Worm (Caenorhabditis elegans): ENCODE data around the gene Y73B6BL.22.

Y73B6BL.22 gene

ce11 chrIV:6416553-6416952, at the start of gene Y73B6BL.22:
Gene Y73B6BL.22, minus strand, starts transcription at chrIV:6416653.
- TF ChIP-seq dmd-4 (tag; optimal IDR thresholded peaks at IDR 0.05) (no peak), Y55F3AM.14 (GFP tag; optimal IDR thresholded peaks at IDR 0.05) (no peak), unc-55 (GFP tag; optimal IDR thresholded peaks at IDR 0.05) (no peak), elt-3 (tag; optimal IDR thresholded peaks at IDR 0.05) (no peak), nhr-129 (tag; optimal IDR thresholded peaks at IDR 0.05) (no peak)

ce11 chrIV:6464005-6464404, 47.6 kb upstream of the Y73B6BL.22 start, which contains the start of gene acr-25:
Gene acr-25, plus strand, starts transcription at chrIV:6464305.
- TF ChIP-seq ZK546.5 (tag; optimal IDR thresholded peaks at IDR 0.05), result no peak
- TF ChIP-seq ceh-16 (tag; optimal IDR thresholded peaks at IDR 0.05), result no peak
- no peak for TF ChIP-seq lin-11 (tag; optimal IDR thresholded peaks at IDR 0.05)
- no peak for TF ChIP-seq sma-3 (GFP tag; optimal IDR thresholded peaks at IDR 0.05)
- TF ChIP-seq ztf-11 (tag; optimal IDR thresholded peaks at IDR 0.05), result no peak
- no peak for TF ChIP-seq Y55F3AM.14 (GFP tag; optimal IDR thresholded peaks at IDR 0.05)

- TF ChIP-seq Y55F3AM.14 (GFP tag; optimal IDR thresholded peaks at IDR 0.05), result no peak
- TF ChIP-seq lin-11 (tag; optimal IDR thresholded peaks at IDR 0.05), result no peak
- no peak for TF ChIP-seq unc-62 (GFP tag; optimal IDR thresholded peaks at IDR 0.05)
- no peak for TF ChIP-seq mdl-1 (tag; optimal IDR thresholded peaks at IDR 0.05)
- TF ChIP-seq mbf-1 (tag; optimal IDR thresholded peaks at IDR 0.05), result no peak
- TF ChIP-seq F13H6.1 (tag; optimal IDR thresholded peaks at IDR 0.05), result no peak
- TF ChIP-seq nhr-237 (tag; optimal IDR thresholded peaks at IDR 0.05), result no peak
- TF ChIP-seq egl-27 (tag; optimal IDR thresholded peaks at IDR 0.05), result no peak
- no peak for TF ChIP-seq peb-1 (tag; optimal IDR thresholded peaks at IDR 0.05)
- no peak for TF ChIP-seq nhr-11 (tag; optimal IDR thresholded peaks at IDR 0.05)
- TF ChIP-seq ztf-1 (GFP tag; conservative IDR thresholded peaks at IDR 0.05), result no peak
- TF ChIP-seq ceh-82 (tag; optimal IDR thresholded peaks at IDR 0.05), result no peak
- TF ChIP-seq gmeb-1 (tag; optimal IDR thresholded peaks at IDR 0.05), result no peak
- TF ChIP-seq ztf-4 (tag; optimal IDR thresholded peaks at IDR 0.05), result no peak
- TF ChIP-seq snpc-4 (tag; optimal IDR thresholded peaks at IDR 0.05), result no peak
- no peak for TF ChIP-seq elt-1 (tag; optimal IDR thresholded peaks at IDR 0.05)
- no peak for TF ChIP-seq nhr-25 (tag; optimal IDR thresholded peaks at IDR 0.05)
- no peak for TF ChIP-seq alr-1 (tag; optimal IDR thresholded peaks at IDR 0.05)
- TF ChIP-seq nhr-6 (tag; optimal IDR thresholded peaks at IDR 0.05), result no peak
These were observed 44.1 kb upstream of the Y73B6BL.22 start for ce11 chrIV:6460596-6460995.

ce11 chrIV:6457472-6457871, 41.0 kb upstream of the Y73B6BL.22 start, which contains the start of gene lgc-10:
Gene lgc-10, minus strand, starts transcription at chrIV:6457572.
- TF ChIP-seq nhr-6 (tag; optimal IDR thresholded peaks at IDR 0.05) (no peak), aly-2 (tag; optimal IDR thresholded peaks at IDR 0.05) (no peak), nhr-129 (tag; optimal IDR thresholded peaks at IDR 0.05) (no peak), nhr-21 (tag; optimal IDR thresholded peaks at IDR 0.05) (no peak), Y55F3AM.14 (GFP tag; optimal IDR thresholded peaks at IDR 0.05) (no peak), unc-55 (GFP tag; optimal IDR thresholded peaks at IDR 0.05) (no peak), C34F6.9 (tag; optimal IDR thresholded peaks at IDR 0.05) (no peak), nhr-12 (tag; optimal IDR thresholded peaks at IDR 0.05) (no peak), mbf-1 (tag; optimal IDR thresholded peaks at IDR 0.05) (no peak), lin-13 (GFP tag; optimal IDR thresholded peaks at IDR 0.05) (no peak)

- TF ChIP-seq mdl-1 (tag; optimal IDR thresholded peaks at IDR 0.05) (no peak), zag-1 (tag; optimal IDR thresholded peaks at IDR 0.05) (no peak), peb-1 (tag; optimal IDR thresholded peaks at IDR 0.05) (no peak), ztf-11 (tag; optimal IDR thresholded peaks at IDR 0.05) (no peak), ceh-16 (tag; optimal IDR thresholded peaks at IDR 0.05) (no peak), ceh-82 (tag; optimal IDR thresholded peaks at IDR 0.05) (no peak), Y55F3AM.14 (GFP tag; optimal IDR thresholded peaks at IDR 0.05) (no peak), gmeb-1 (tag; optimal IDR thresholded peaks at IDR 0.05) (no peak), alr-1 (tag; optimal IDR thresholded peaks at IDR 0.05) (no peak), egl-27 (tag; optimal IDR thresholded peaks at IDR 0.05) (no peak), nhr-129 (tag; optimal IDR thresholded peaks at IDR 0.05) (no peak), elt-1 (tag; optimal IDR thresholded peaks at IDR 0.05) (no peak), mbf-1 (tag; optimal IDR thresholded peaks at IDR 0.05) (no peak), blmp-1 (tag; optimal IDR thresholded peaks at IDR 0.05; ENCODE audit: insufficient read depth) (no peak), nhr-77 (tag; optimal IDR thresholded peaks at IDR 0.05) (no peak), ama-1 (optimal IDR thresholded peaks at IDR 0.05) (no peak)
These were observed 26.6 kb upstream of the Y73B6BL.22 start for ce11 chrIV:6443018-6443417.
